Fruit fly (Drosophila melanogaster) whole organism, embryonic: ENCODE measurements around the gene kdn.

Source experiments
- C15 ChIP-seq: fragments of 200-800 bp; sonication (Bioruptor generic); IDR thresholded peaks from 3 replicates; pipeline ENCODE4 v1.3.6; 2022; ENCODE audit warnings: missing biosample characterization, missing genetic modification characterization
- CG10366 ChIP-seq: fragments of 200-800 bp; sonication (Bioruptor generic); IDR thresholded peaks from 2 replicates; pipeline ENCODE4 v1.3.6; 2022; ENCODE audit warnings: missing biosample characterization, missing genetic modification characterization
- CG13894 ChIP-seq: fragments of 200-800 bp; sonication (Bioruptor generic); optimal IDR thresholded peaks from 3 replicates; lab custom pipeline; 2018; ENCODE audit warnings: missing biosample characterization, mild to moderate bottlenecking, missing genetic modification characterization, moderate library complexity
- CG14860 ChIP-seq: fragments of 200-800 bp; sonication (Bioruptor generic); IDR thresholded peaks from 3 replicates; pipeline ENCODE4 v1.3.6; 2022; ENCODE audit warnings: missing biosample characterization, missing genetic modification characterization; ENCODE audit not compliant: partially characterized antibody
- CG15269 ChIP-seq: fragments of 200-800 bp; sonication (Bioruptor generic); optimal IDR thresholded peaks from 2 replicates; lab custom pipeline; 2018; ENCODE audit warnings: missing biosample characterization, mild to moderate bottlenecking, missing genetic modification characterization, moderate library complexity
- CG17359 ChIP-seq: fragments of 200-800 bp; sonication (Bioruptor generic); optimal IDR thresholded peaks from 3 replicates; lab custom pipeline; 2018; ENCODE audit warnings: missing biosample characterization, mild to moderate bottlenecking, missing genetic modification characterization, moderate library complexity
- CG18476 ChIP-seq: fragments of 200-800 bp; sonication (Bioruptor generic); optimal IDR thresholded peaks from 2 replicates; lab custom pipeline; 2016; ENCODE audit warnings: missing biosample characterization, mild to moderate bottlenecking, missing genetic modification characterization
- CG2712 ChIP-seq: fragments of 200-800 bp; optimal IDR thresholded peaks from 3 replicates; lab custom pipeline; 2019; ENCODE audit warnings: missing biosample characterization, mild to moderate bottlenecking, missing genetic modification characterization, moderate library complexity
- CG3838 ChIP-seq: fragments of 200-800 bp; sonication (Bioruptor generic); optimal IDR thresholded peaks from 3 replicates; lab custom pipeline; 2016; ENCODE audit warnings: missing biosample characterization, missing genetic modification characterization
- CG4617 ChIP-seq: fragments of 200-800 bp; sonication (Bioruptor generic); optimal IDR thresholded peaks from 3 replicates; lab custom pipeline; 2016; ENCODE audit warnings: missing biosample characterization, missing genetic modification characterization, borderline replicate concordance
- CG6791 ChIP-seq: fragments of 200-800 bp; sonication (Bioruptor generic); IDR thresholded peaks from 3 replicates; pipeline ENCODE4 v1.3.6; 2022; ENCODE audit warnings: missing biosample characterization, missing genetic modification characterization; ENCODE audit not compliant: partially characterized antibody
- CG7839 ChIP-seq: fragments of 200-800 bp; sonication (Bioruptor generic); optimal IDR thresholded peaks from 3 replicates; lab custom pipeline; 2018; ENCODE audit warnings: missing biosample characterization, mild to moderate bottlenecking, missing genetic modification characterization, moderate library complexity
- CG8924 ChIP-seq: fragments of 200-800 bp; optimal IDR thresholded peaks from 3 replicates; lab custom pipeline; 2019; ENCODE audit warnings: missing biosample characterization, mild to moderate bottlenecking, missing genetic modification characterization, moderate library complexity
- Drgx ChIP-seq: fragments of 200-800 bp; sonication (Bioruptor generic); IDR thresholded peaks from 2 replicates; pipeline ENCODE4 v1.3.6; 2022; ENCODE audit warnings: missing biosample characterization, missing genetic modification characterization
- Fer2 ChIP-seq: fragments of 200-800 bp; sonication (Bioruptor generic); optimal IDR thresholded peaks from 2 replicates; lab custom pipeline; 2018; ENCODE audit warnings: missing biosample characterization, mild to moderate bottlenecking, missing genetic modification characterization, moderate library complexity
- HmgZ ChIP-seq: fragments of 200-800 bp; sonication (Bioruptor generic); optimal IDR thresholded peaks from 2 replicates; lab custom pipeline; 2018; ENCODE audit warnings: missing biosample characterization, mild to moderate bottlenecking, missing genetic modification characterization
- Hmr ChIP-seq: fragments of 200-800 bp; sonication (Bioruptor generic); optimal IDR thresholded peaks from 3 replicates; lab custom pipeline; 2017; ENCODE audit warnings: mild to moderate bottlenecking, missing biosample characterization, missing genetic modification reagents, missing genetic modification characterization
- Lhr ChIP-seq: fragments of 200-800 bp; sonication (Bioruptor generic); optimal IDR thresholded peaks from 3 replicates; lab custom pipeline; 2017; ENCODE audit warnings: mild to moderate bottlenecking, missing biosample characterization, missing genetic modification reagents, missing genetic modification characterization
- NC2α ChIP-seq: fragments of 200-800 bp; sonication (Bioruptor generic); optimal IDR thresholded peaks from 2 replicates; lab custom pipeline; 2016; ENCODE audit warnings: missing biosample characterization, missing genetic modification characterization
- Nf-YA ChIP-seq: fragments of 200-800 bp; sonication (Bioruptor generic); IDR thresholded peaks from 2 replicates; pipeline ENCODE4 v1.3.6; 2022; ENCODE audit warnings: missing biosample characterization, missing genetic modification characterization
- PHDP ChIP-seq: fragments of 200-800 bp; sonication (Bioruptor generic); optimal IDR thresholded peaks from 3 replicates; lab custom pipeline; 2018; ENCODE audit warnings: missing biosample characterization, mild to moderate bottlenecking, missing genetic modification characterization, moderate library complexity
- Six4 ChIP-seq: fragments of 200-800 bp; sonication (Bioruptor generic); optimal IDR thresholded peaks from 2 replicates; lab custom pipeline; 2016; ENCODE audit warnings: missing biosample characterization, missing genetic modification characterization
- Sox102F ChIP-seq: fragments of 200-800 bp; sonication (Bioruptor generic); optimal IDR thresholded peaks from 2 replicates; lab custom pipeline; 2018; ENCODE audit warnings: missing biosample characterization, mild to moderate bottlenecking, missing genetic modification characterization, moderate library complexity
- ase ChIP-seq: fragments of 200-800 bp; sonication (Bioruptor generic); IDR thresholded peaks from 3 replicates; pipeline ENCODE4 v1.3.6; 2022; ENCODE audit warnings: missing biosample characterization, missing genetic modification characterization
- bab2 ChIP-seq: fragments of 200-800 bp; sonication (Bioruptor generic); optimal IDR thresholded peaks from 2 replicates; lab custom pipeline; 2016; ENCODE audit warnings: missing biosample characterization, missing genetic modification characterization
- bowl ChIP-seq: fragments of 200-800 bp; sonication (Bioruptor generic); IDR thresholded peaks from 2 replicates; pipeline ENCODE4 v1.3.6; 2022; ENCODE audit warnings: missing biosample characterization, missing genetic modification characterization
- br ChIP-seq: fragments of >200 bp; optimal IDR thresholded peaks from 2 replicates; lab custom pipeline; 2017
- chm ChIP-seq: fragments of 200-800 bp; sonication (Bioruptor generic); IDR thresholded peaks from 2 replicates; pipeline ENCODE4 v1.3.6; 2022; ENCODE audit warnings: missing biosample characterization, missing genetic modification characterization
- croc ChIP-seq: fragments of 200-800 bp; sonication (Bioruptor generic); conservative IDR thresholded peaks from 3 replicates; pipeline ENCODE4 v1.3.6; 2022; ENCODE audit warnings: missing biosample characterization, missing genetic modification characterization
- ewg ChIP-seq: fragments of 200-800 bp; sonication (Bioruptor generic); optimal IDR thresholded peaks from 3 replicates; lab custom pipeline; 2017; ENCODE audit warnings: mild to moderate bottlenecking, missing biosample characterization, missing genetic modification reagents, missing genetic modification characterization
- fd102C ChIP-seq: fragments of 200-800 bp; sonication (Bioruptor generic); optimal IDR thresholded peaks from 2 replicates; lab custom pipeline; 2018; ENCODE audit warnings: missing biosample characterization, mild to moderate bottlenecking, missing genetic modification characterization, moderate library complexity
- fu2 ChIP-seq: fragments of 200-800 bp; sonication (Bioruptor generic); optimal IDR thresholded peaks from 2 replicates; lab custom pipeline; 2016; ENCODE audit warnings: missing biosample characterization, missing genetic modification characterization
- gro ChIP-seq: fragments of 200-800 bp; sonication (Bioruptor generic); optimal IDR thresholded peaks from 2 replicates; lab custom pipeline; 2016; ENCODE audit warnings: missing biosample characterization, missing genetic modification characterization
- kay ChIP-seq: fragments of 200-800 bp; sonication (Bioruptor generic); optimal IDR thresholded peaks from 2 replicates; lab custom pipeline; 2016; ENCODE audit warnings: missing biosample characterization, missing genetic modification characterization
- ken ChIP-seq: fragments of 200-800 bp; sonication (Bioruptor generic); IDR thresholded peaks from 3 replicates; pipeline ENCODE4 v1.3.6; 2022; ENCODE audit warnings: missing biosample characterization, missing genetic modification characterization
- lmd ChIP-seq: fragments of 200-800 bp; sonication (Bioruptor generic); IDR thresholded peaks from 2 replicates; pipeline ENCODE4 v1.3.6; 2022; ENCODE audit warnings: missing biosample characterization, missing genetic modification characterization
- onecut ChIP-seq: fragments of 200-800 bp; sonication (Bioruptor generic); IDR thresholded peaks from 2 replicates; pipeline ENCODE4 v1.3.6; 2022; ENCODE audit warnings: missing biosample characterization, missing genetic modification characterization
- pan ChIP-seq, 4 experiments: fragments of >200 bp in 3 of 4; fragments of 200-800 bp in 1 of 4; sonication (Bioruptor generic) in 1 of 4; optimal IDR thresholded peaks in 3 of 4; IDR thresholded peaks in 1 of 4; 2 replicates each; pipeline versions ENCODE4 v1.3.6 to Lab custom; 2017 to 2022; ENCODE audit warnings: missing biosample characterization in 2 of 4, missing genetic modification characterization in 2 of 4, mixed read lengths in 1 of 4
- pros ChIP-seq: fragments of 200-800 bp; sonication (Bioruptor generic); optimal IDR thresholded peaks from 3 replicates; lab custom pipeline; 2019; ENCODE audit warnings: missing biosample characterization, mild to moderate bottlenecking, missing genetic modification characterization, moderate library complexity
- ranshi ChIP-seq: fragments of 200-800 bp; sonication (Bioruptor generic); IDR thresholded peaks from 2 replicates; pipeline ENCODE4 v1.3.6; 2022; ENCODE audit warnings: missing biosample characterization, missing genetic modification characterization
- schlank ChIP-seq: fragments of 200-800 bp; sonication (Bioruptor generic); optimal IDR thresholded peaks from 2 replicates; lab custom pipeline; 2018; ENCODE audit warnings: missing biosample characterization, mild to moderate bottlenecking, missing genetic modification characterization
- scrt ChIP-seq: fragments of 200-800 bp; sonication (Bioruptor generic); optimal IDR thresholded peaks from 2 replicates; lab custom pipeline; 2018; ENCODE audit warnings: missing biosample characterization, mild to moderate bottlenecking, missing genetic modification characterization, moderate library complexity
- so ChIP-seq: fragments of 200-800 bp; sonication (Bioruptor generic); IDR thresholded peaks from 3 replicates; pipeline ENCODE4 v1.3.6; 2022; ENCODE audit warnings: missing biosample characterization, missing genetic modification characterization
- sr ChIP-seq: fragments of 200-800 bp; sonication (Bioruptor generic); IDR thresholded peaks from 3 replicates; pipeline ENCODE4 v1.3.6; 2022; ENCODE audit warnings: missing biosample characterization, missing genetic modification characterization
- tio ChIP-seq: fragments of 200-800 bp; sonication (Bioruptor generic); optimal IDR thresholded peaks from 2 replicates; lab custom pipeline; 2017; ENCODE audit warnings: missing biosample characterization, missing genetic modification characterization, inconsistent platforms
- tna ChIP-seq: fragments of 200-800 bp; sonication (Bioruptor generic); IDR thresholded peaks from 2 replicates; pipeline ENCODE4 v1.3.6; 2022; ENCODE audit warnings: missing biosample characterization, missing genetic modification characterization; ENCODE audit not compliant: partially characterized antibody
- trh ChIP-seq: fragments of 200-800 bp; sonication (Bioruptor generic); optimal IDR thresholded peaks from 2 replicates; lab custom pipeline; 2016; ENCODE audit warnings: missing biosample characterization, missing genetic modification characterization
- ttk ChIP-seq: fragments of 200-800 bp; sonication (Bioruptor generic); IDR thresholded peaks from 2 replicates; pipeline ENCODE4 v2.1.2; 2022; ENCODE audit warnings: missing biosample characterization, missing genetic modification characterization
- wor ChIP-seq: fragments of 200-800 bp; sonication (Bioruptor generic); IDR thresholded peaks from 2 replicates; pipeline ENCODE4 v1.3.6; 2022; ENCODE audit warnings: missing biosample characterization, missing genetic modification characterization

The kdn gene

dm6 chrX:6338738-6339614 lies 11.5 kb upstream of the kdn start (continued):
- no peak for TF ChIP-seq ewg (GFP tag; lab: Kevin White, UChicago)
- no peak for TF ChIP-seq C15 (GFP tag; lab: Robert Waterston, UW)
- TF ChIP-seq CG17359, result no peak
- TF ChIP-seq lmd (GFP tag; lab: Robert Waterston, UW), result peak; percentile 18; the same call in 1 of the 2 replicates
- TF ChIP-seq bowl, result no peak
- TF ChIP-seq trh (GFP tag; lab: Kevin White, UChicago), result no peak
- TF ChIP-seq CG15269 (tag; lab: Kevin White, UChicago), result no peak
- TF ChIP-seq schlank (tag; lab: Kevin White, UChicago), result no peak
- TF ChIP-seq chm (GFP tag; lab: Robert Waterston, UW), result no peak
- TF ChIP-seq CG10366 (GFP tag; lab: Robert Waterston, UW), result peak; percentile 19; the same call in 1 of the 2 replicates
- TF ChIP-seq Nf-YA (GFP tag; lab: Robert Waterston, UW), result no peak
- TF ChIP-seq CG8924 (tag; lab: Kevin White, UChicago), result no peak
- peak; percentile 39 for TF ChIP-seq CG7839 (tag; lab: Kevin White, UChicago)
- no peak for TF ChIP-seq ranshi
- TF ChIP-seq wor (GFP tag; lab: Robert Waterston, UW), result no peak
- no peak for TF ChIP-seq sr (GFP tag; lab: Robert Waterston, UW)
- TF ChIP-seq so, result no peak
- TF ChIP-seq Drgx (GFP tag; lab: Robert Waterston, UW), result peak; percentile 64
- TF ChIP-seq fd102C (GFP tag; lab: Kevin White, UChicago), result no peak
- TF ChIP-seq CG6791, result no peak
- TF ChIP-seq HmgZ (tag; lab: Kevin White, UChicago), result no peak
- no peak for TF ChIP-seq PHDP (tag; lab: Kevin White, UChicago)
- no peak for TF ChIP-seq CG2712 (tag; lab: Kevin White, UChicago)
- no peak for TF ChIP-seq CG14860
- peak; percentile 23 for TF ChIP-seq Hmr (GFP tag; lab: Kevin White, UChicago)
- TF ChIP-seq Six4, result no peak
- TF ChIP-seq NC2α (GFP tag; lab: Kevin White, UChicago), result no peak
- no peak for TF ChIP-seq gro (GFP tag; lab: Kevin White, UChicago)
- TF ChIP-seq br (lab: Kevin White, UChicago), result no peak
- no peak for TF ChIP-seq fu2 (GFP tag; lab: Kevin White, UChicago)
- no peak for TF ChIP-seq ase
- no peak for TF ChIP-seq kay (GFP tag; lab: Kevin White, UChicago)
- no peak for TF ChIP-seq CG3838 (GFP tag; lab: Kevin White, UChicago)
- TF ChIP-seq tio, result peak; percentile 11
- peak; percentile 6; the same call in 1 of the 2 replicates for TF ChIP-seq ttk (GFP tag; lab: Robert Waterston, UW)
- TF ChIP-seq bab2, result no peak
- no peak for TF ChIP-seq pros
- TF ChIP-seq ken, result no peak
- TF ChIP-seq CG13894 (tag; lab: Kevin White, UChicago), result no peak
- TF ChIP-seq pan (optimal IDR thresholded peaks at IDR 0.05; lab: Kevin White, UChicago), result no peak
- peak in 1 of 2 experiments; percentile 31 for TF ChIP-seq pan (GFP tag; optimal IDR thresholded peaks at IDR 0.05 in 1 of 2, IDR thresholded peaks at IDR 0.05 in 1 of 2)
- no peak for TF ChIP-seq tna
- no peak for TF ChIP-seq Fer2 (tag; lab: Kevin White, UChicago)
- peak; percentile 35 for TF ChIP-seq Sox102F
- no peak for TF ChIP-seq Lhr (GFP tag; lab: Kevin White, UChicago)
- peak; percentile 94 for TF ChIP-seq onecut (GFP tag; lab: Robert Waterston, UW)
- no peak for TF ChIP-seq croc
- no peak for TF ChIP-seq scrt (GFP tag; lab: Kevin White, UChicago)
- TF ChIP-seq CG4617 (GFP tag; lab: Kevin White, UChicago), result no peak
- TF ChIP-seq CG18476 (GFP tag; lab: Kevin White, UChicago), result no peak
